Worm (Caenorhabditis elegans) whole organism, L4 larva: ENCODE measurements around the gene tag-120.
A peak's percentile ranks its signal among the peaks of the same experiment; 100 is the strongest.

Source experiments
- F26F4.8 ChIP-seq: fragments of 200-800 bp; sonication (Bioruptor generic); conservative IDR thresholded peaks from 2 replicates; pipeline ENCODE4 v1.3.6; 2022; ENCODE audit warnings: missing genetic modification characterization, missing compliant biosample characterization
- F37D6.2 ChIP-seq: sonication (generic microtip); optimal IDR thresholded peaks from 2 replicates; lab custom pipeline; 2016; ENCODE audit warnings: mild to moderate bottlenecking, missing genetic modification characterization, missing compliant biosample characterization
- R02D3.7 ChIP-seq: fragments of 150-350 bp; sonication (generic microtip); optimal IDR thresholded peaks from 3 replicates; lab custom pipeline; 2014; ENCODE audit warnings: missing biosample characterization, missing genetic modification characterization
- Y105C5A.15 ChIP-seq: fragments of 200-800 bp; sonication (Bioruptor generic); IDR thresholded peaks from 2 replicates; pipeline ENCODE4 v1.3.6; 2022; ENCODE audit warnings: missing genetic modification characterization, missing compliant biosample characterization
- Y75B8A.6 ChIP-seq: fragments of 200-800 bp; sonication (Bioruptor generic); IDR thresholded peaks from 2 replicates; pipeline ENCODE4 v1.3.6; 2022; ENCODE audit warnings: missing genetic modification reagents, missing genetic modification characterization, missing compliant biosample characterization
- aha-1 ChIP-seq: fragments of 150-350 bp; peaks from one replicate; lab custom pipeline; 2014; ENCODE audit warnings: missing biosample characterization, missing genetic modification characterization
- attf-4 ChIP-seq: sonication (generic microtip); optimal IDR thresholded peaks from 3 replicates; lab custom pipeline; 2017; ENCODE audit warnings: missing biosample characterization, missing genetic modification characterization
- ceh-20 ChIP-seq: fragments of 200-800 bp; sonication (Bioruptor generic); IDR thresholded peaks from 2 replicates; pipeline ENCODE4 v1.3.6; 2022; ENCODE audit warnings: missing genetic modification reagents, missing genetic modification characterization, missing compliant biosample characterization
- ceh-28 ChIP-seq: fragments of 150-350 bp; optimal IDR thresholded peaks from 2 replicates; lab custom pipeline; 2014; ENCODE audit warnings: missing biosample characterization, missing genetic modification reagents, missing genetic modification characterization
- ceh-44 ChIP-seq: fragments of 200-800 bp; sonication (Bioruptor generic); IDR thresholded peaks from 2 replicates; pipeline ENCODE4 v1.3.6; 2022; ENCODE audit warnings: missing genetic modification reagents, missing genetic modification characterization, missing compliant biosample characterization
- ceh-82 ChIP-seq: sonication (generic microtip); optimal IDR thresholded peaks from 2 replicates; lab custom pipeline; 2017; ENCODE audit warnings: missing biosample characterization, missing genetic modification characterization
- ces-1 ChIP-seq: fragments of 150-350 bp; sonication (generic microtip); optimal IDR thresholded peaks from 4 replicates; lab custom pipeline; 2014; ENCODE audit warnings: missing biosample characterization, missing genetic modification reagents, missing genetic modification characterization
- cey-2 ChIP-seq: sonication (generic microtip); optimal IDR thresholded peaks from 3 replicates; lab custom pipeline; 2017; ENCODE audit warnings: missing genetic modification characterization, mild to moderate bottlenecking, missing compliant biosample characterization, antibody characterized with exemption, borderline replicate concordance; ENCODE audit not compliant: insufficient read depth
- ctbp-1 ChIP-seq: fragments of 200-800 bp; sonication (Bioruptor generic); IDR thresholded peaks from 2 replicates; pipeline ENCODE4 v1.3.6; 2022; ENCODE audit warnings: missing genetic modification reagents, missing genetic modification characterization, missing compliant biosample characterization
- daf-12 ChIP-seq: fragments of 150-350 bp; optimal IDR thresholded peaks from 2 replicates; lab custom pipeline; 2014; ENCODE audit warnings: missing biosample characterization, missing genetic modification reagents, missing genetic modification characterization
- daf-16 ChIP-seq, 3 experiments: sonication (generic microtip); optimal IDR thresholded peaks; 2 replicates each; lab custom pipeline; 2016 to 2017; ENCODE audit warnings: missing genetic modification characterization in 3 of 3, missing genetic modification reagents in 3 of 3, mild to moderate bottlenecking in 2 of 3, missing compliant biosample characterization in 2 of 3, missing biosample characterization in 1 of 3, moderate library complexity in 1 of 3
- daf-19 ChIP-seq: fragments of 200-800 bp; sonication (Bioruptor generic); conservative IDR thresholded peaks from 2 replicates; pipeline ENCODE4 v1.3.6; 2022; ENCODE audit warnings: missing genetic modification characterization, missing compliant biosample characterization
- dmd-6 ChIP-seq: fragments of 200-800 bp; sonication (Bioruptor generic); IDR thresholded peaks from 2 replicates; pipeline ENCODE4 v1.3.6; 2022; ENCODE audit warnings: missing genetic modification reagents, missing genetic modification characterization, missing compliant biosample characterization
- dve-1 ChIP-seq: sonication (generic microtip); optimal IDR thresholded peaks from 2 replicates; lab custom pipeline; 2017; ENCODE audit warnings: antibody characterized with exemption, mild to moderate bottlenecking, missing genetic modification characterization, missing compliant biosample characterization; ENCODE audit not compliant: insufficient read depth
- fkh-10 ChIP-seq: fragments of 150-350 bp; optimal IDR thresholded peaks from 2 replicates; lab custom pipeline; 2014; ENCODE audit warnings: missing biosample characterization, missing genetic modification reagents, missing genetic modification characterization
- gei-8 ChIP-seq: fragments of 200-800 bp; sonication (Bioruptor generic); optimal IDR thresholded peaks from 2 replicates; lab custom pipeline; 2018; ENCODE audit warnings: mild to moderate bottlenecking, missing genetic modification characterization, missing compliant biosample characterization
- hlh-11 ChIP-seq: fragments of 200-800 bp; sonication (Bioruptor generic); optimal IDR thresholded peaks from 2 replicates; lab custom pipeline; 2018; ENCODE audit warnings: mild to moderate bottlenecking, missing genetic modification characterization, missing compliant biosample characterization
- hlh-30 ChIP-seq: sonication (generic microtip); optimal IDR thresholded peaks from 2 replicates; lab custom pipeline; 2017; ENCODE audit warnings: antibody characterized with exemption, mild to moderate bottlenecking, missing genetic modification characterization, missing compliant biosample characterization; ENCODE audit not compliant: insufficient read depth
- hmg-1.1 ChIP-seq: fragments of 200-800 bp; sonication (Bioruptor generic); IDR thresholded peaks from 2 replicates; pipeline ENCODE4 v1.3.6; 2022; ENCODE audit warnings: missing genetic modification reagents, missing genetic modification characterization, missing compliant biosample characterization
- lin-38 ChIP-seq: fragments of 200-800 bp; sonication (Bioruptor generic); IDR thresholded peaks from 2 replicates; pipeline ENCODE4 v1.3.6; 2022; ENCODE audit warnings: missing genetic modification reagents, missing genetic modification characterization, missing compliant biosample characterization
- madf-9 ChIP-seq: fragments of 200-800 bp; sonication (Bioruptor generic); conservative IDR thresholded peaks from 2 replicates; pipeline ENCODE4 v1.3.6; 2022; ENCODE audit warnings: missing genetic modification reagents, missing genetic modification characterization, missing compliant biosample characterization
- mdl-1 ChIP-seq, 2 experiments: fragments of 150-350 bp in 1 of 2; sonication (generic microtip) in 1 of 2; optimal IDR thresholded peaks; 2 replicates each; lab custom pipeline; 2014 to 2017; ENCODE audit warnings: missing biosample characterization in 2 of 2, missing genetic modification characterization in 2 of 2
- mep-1 ChIP-seq: fragments of 150-350 bp; sonication (generic microtip); optimal IDR thresholded peaks from 3 replicates; lab custom pipeline; 2014; ENCODE audit warnings: missing biosample characterization, missing genetic modification characterization
- mxl-3 ChIP-seq: fragments of 200-800 bp; sonication (Bioruptor generic); optimal IDR thresholded peaks from 2 replicates; lab custom pipeline; 2018; ENCODE audit warnings: mild to moderate bottlenecking, missing genetic modification characterization, missing compliant biosample characterization
- nhr-237 ChIP-seq: sonication (generic microtip); optimal IDR thresholded peaks from 2 replicates; lab custom pipeline; 2017; ENCODE audit warnings: missing biosample characterization, missing genetic modification characterization
- nhr-28 ChIP-seq: fragments of 150-350 bp; optimal IDR thresholded peaks from 2 replicates; lab custom pipeline; 2014; ENCODE audit warnings: missing biosample characterization, missing genetic modification characterization
- nhr-6 ChIP-seq: fragments of 150-350 bp; optimal IDR thresholded peaks from 2 replicates; lab custom pipeline; 2014; ENCODE audit warnings: missing biosample characterization, missing genetic modification characterization
- nhr-77 ChIP-seq: fragments of 150-350 bp; optimal IDR thresholded peaks from 2 replicates; lab custom pipeline; 2014; ENCODE audit warnings: missing biosample characterization, missing genetic modification characterization
- pqm-1 ChIP-seq: sonication (generic microtip); optimal IDR thresholded peaks from 2 replicates; lab custom pipeline; 2017; ENCODE audit warnings: missing biosample characterization, missing genetic modification characterization
- rbr-2 ChIP-seq: sonication (generic microtip); optimal IDR thresholded peaks from 2 replicates; lab custom pipeline; 2016; ENCODE audit warnings: missing genotype, missing genetic modification characterization, missing compliant biosample characterization
- unc-39 ChIP-seq: sonication (generic microtip); optimal IDR thresholded peaks from 2 replicates; lab custom pipeline; 2017; ENCODE audit warnings: missing biosample characterization, missing genetic modification characterization
- unc-62 ChIP-seq, 3 experiments: fragments of 150-350 bp in 1 of 3; sonication (generic microtip); optimal IDR thresholded peaks in 2 of 3; peaks in 1 of 3; 1 replicate in 1 of 3; 2 replicates in 2 of 3; lab custom pipeline; 2014 to 2017; ENCODE audit warnings: missing biosample characterization in 3 of 3, missing genetic modification characterization in 3 of 3, missing genetic modification reagents in 3 of 3, missing genotype in 1 of 3

The tag-120 gene

ce11 chrV:9711174-9711573 is 1.6 kb upstream of the tag-120 start:
- TF ChIP-seq nhr-77 (tag; lab: Kevin White, UChicago) (no peak), pqm-1 (tag; lab: Kevin White, UChicago) (peak; percentile 78), ceh-82 (no peak), daf-12 (tag; lab: Kevin White, UChicago) (no peak), hlh-30 (peak; percentile 58), hlh-11 (tag; lab: Kevin White, UChicago) (peak; percentile 26), ceh-20 (GFP tag; lab: Robert Waterston, UW) (no peak), unc-39 (tag; lab: Kevin White, UChicago) (no peak), nhr-6 (no peak), nhr-28 (tag; lab: Kevin White, UChicago) (peak; percentile 54), Y75B8A.6 (no peak), dve-1 (peak; percentile 51), dmd-6 (GFP tag; lab: Robert Waterston, UW) (peak; percentile 42; the same call in 1 of the 2 replicates), daf-16 (GFP tag; optimal IDR thresholded peaks at IDR 0.05; lab: Kevin White, UChicago) (no peak), daf-16 (tag; optimal IDR thresholded peaks at IDR 0.05; lab: Kevin White, UChicago) (peak; percentile 36)

- TF ChIP-seq nhr-28 (tag; lab: Kevin White, UChicago) (no peak), aha-1 (tag; lab: Kevin White, UChicago) (peak; percentile 91), daf-19 (GFP tag; lab: Robert Waterston, UW) (no peak)
Measured at ce11 chrV:9706592-9706991, 3.0 kb downstream of the tag-120 start.

- TF ChIP-seq hmg-1.1 (GFP tag; lab: Robert Waterston, UW) = 0 out of 2 replicates have a peak, but pooled peaks have one; percentile 56
- no peak for TF ChIP-seq gei-8 (GFP tag; lab: Kevin White, UChicago)
- TF ChIP-seq nhr-77 (tag; lab: Kevin White, UChicago) = no peak
- TF ChIP-seq cey-2 = no peak
- peak; percentile 11 for TF ChIP-seq dve-1
- peak; percentile 66 for TF ChIP-seq mep-1
- TF ChIP-seq F37D6.2 (tag; lab: Kevin White, UChicago) = no peak
- TF ChIP-seq ctbp-1 = no peak
- no peak for TF ChIP-seq ceh-44 (GFP tag; lab: Robert Waterston, UW)
- no peak for TF ChIP-seq daf-16 (GFP tag; optimal IDR thresholded peaks at IDR 0.05; lab: Kevin White, UChicago)
- TF ChIP-seq daf-16 (tag; optimal IDR thresholded peaks at IDR 0.05; lab: Kevin White, UChicago) = no peak
- peak; percentile 43 for TF ChIP-seq ceh-28 (tag; lab: Kevin White, UChicago)
- TF ChIP-seq R02D3.7 (tag; lab: Kevin White, UChicago) = no peak
- peak; percentile 8 for TF ChIP-seq fkh-10 (GFP tag; lab: Kevin White, UChicago)
- TF ChIP-seq hlh-30 = peak; percentile 85
- TF ChIP-seq nhr-28 (tag; lab: Kevin White, UChicago) = peak; percentile 44
- no peak for TF ChIP-seq nhr-237 (tag; lab: Kevin White, UChicago)
- TF ChIP-seq madf-9 (GFP tag; lab: Robert Waterston, UW) = no peak
- no peak for TF ChIP-seq attf-4
- TF ChIP-seq aha-1 (tag; lab: Kevin White, UChicago) = peak; percentile 26
- peak; percentile 42 to 53 for TF ChIP-seq mdl-1 (tag; optimal IDR thresholded peaks at IDR 0.05; lab: Kevin White, UChicago)
- peak; percentile 7 for TF ChIP-seq mxl-3 (GFP tag; lab: Kevin White, UChicago)
- TF ChIP-seq rbr-2 = peak; percentile 27
- no peak for TF ChIP-seq F26F4.8 (GFP tag; lab: Robert Waterston, UW)
- peak; percentile 12 for TF ChIP-seq nhr-6
- TF ChIP-seq ces-1 (GFP tag; lab: Kevin White, UChicago) = no peak
- peak in 1 of 2 experiments; percentile 63 for TF ChIP-seq unc-62 (GFP tag; optimal IDR thresholded peaks at IDR 0.05 in 1 of 2; lab: Kevin White, UChicago)
- no peak for TF ChIP-seq unc-62 (tag; optimal IDR thresholded peaks at IDR 0.05; lab: Kevin White, UChicago)
Measured at ce11 chrV:9704399-9704798, 5.2 kb downstream of the tag-120 start.

- no peak for TF ChIP-seq mxl-3 (GFP tag; lab: Kevin White, UChicago)
- TF ChIP-seq lin-38 (GFP tag; lab: Robert Waterston, UW) = no peak
- no peak for TF ChIP-seq Y105C5A.15 (GFP tag; lab: Robert Waterston, UW)
Measured at ce11 chrV:9703549-9703948, 6.1 kb downstream of the tag-120 start.
